Worm (Caenorhabditis elegans): ENCODE measurements around the gene fbxa-63.

DNA sequence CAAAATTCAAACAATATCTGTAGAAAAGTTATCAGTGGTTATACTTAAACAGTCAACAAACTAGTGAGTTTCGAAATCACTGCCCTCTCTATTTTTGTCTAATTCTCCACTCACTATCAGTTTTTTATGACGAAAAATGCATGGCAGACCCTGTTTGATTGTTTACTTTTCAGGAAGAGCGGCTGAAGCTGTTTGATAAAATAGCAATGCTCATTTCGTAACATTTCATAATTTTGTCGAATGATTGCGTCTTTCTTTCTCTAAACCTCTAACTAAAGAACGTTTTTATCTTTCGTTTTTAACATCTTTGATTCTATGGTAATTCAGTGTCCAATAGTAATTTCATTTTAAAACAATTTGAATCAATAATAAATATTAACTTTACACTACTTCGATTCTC is 35.9 kb downstream of the fbxa-63 start:
- TF ChIP-seq pag-3 (tag; optimal IDR thresholded peaks at IDR 0.05; ENCODE audit: borderline replicate concordance) (no peak), ceh-24 (tag; optimal IDR thresholded peaks at IDR 0.05) (no peak), sox-2 (GFP tag; IDR thresholded peaks at IDR 0.05) (no peak), nhr-11 (tag; optimal IDR thresholded peaks at IDR 0.05) (no peak), F13H6.1 (tag; optimal IDR thresholded peaks at IDR 0.05) (no peak), hlh-13 (GFP tag; optimal IDR thresholded peaks at IDR 0.05) (no peak), ceh-9 (tag; optimal IDR thresholded peaks at IDR 0.05) (no peak)
